Fruit fly (Drosophila melanogaster) ovary, adult (tissue): Measurements from ENCODE around the gene CG11444.

ENCODE experiments used
- CG17801 ChIP-seq: fragments of 200-800 bp; optimal IDR thresholded peaks from 2 replicates; lab custom pipeline; 2019; ENCODE audit warnings: missing biosample characterization, mild to moderate bottlenecking, missing genetic modification characterization, moderate library complexity; ENCODE audit not compliant: partially characterized antibody

Gene CG11444

dm6 chrX:4553999-4554398, at the start of gene CG11444:
Gene CG11444 (minus strand): TSS chrX:4554398.
- peak; percentile 58 for TF ChIP-seq CG17801 (GFP tag; lab: Kevin White, UChicago)

dm6 chrX:4599897-4600469, 45.8 kb upstream of the CG11444 start:
- no peak for TF ChIP-seq CG17801 (GFP tag; lab: Kevin White, UChicago)

dm6 chrX:4596467-4597183, 42.4 kb upstream of the CG11444 start:
- no peak for TF ChIP-seq CG17801 (GFP tag; lab: Kevin White, UChicago)

- TF ChIP-seq CG17801 (GFP tag; lab: Kevin White, UChicago) = no peak
Observed at dm6 chrX:4592258-4592657, 38.1 kb upstream of the CG11444 start.

dm6 chrX:4590772-4591064, 36.5 kb upstream of the CG11444 start:
- TF ChIP-seq CG17801 (GFP tag; lab: Kevin White, UChicago) = peak; percentile 45

- peak; percentile 77 for TF ChIP-seq CG17801 (GFP tag; lab: Kevin White, UChicago)
Observed at dm6 chrX:4589951-4590771, 36.0 kb upstream of the CG11444 start.

dm6 chrX:4588981-4589380, 34.8 kb upstream of the CG11444 start:
- no peak for TF ChIP-seq CG17801 (GFP tag; lab: Kevin White, UChicago)

dm6 chrX:4587584-4587983, 33.4 kb upstream of the CG11444 start:
- no peak for TF ChIP-seq CG17801 (GFP tag; lab: Kevin White, UChicago)

dm6 chrX:4582422-4582821, 28.2 kb upstream of the CG11444 start:
- no peak for TF ChIP-seq CG17801 (GFP tag; lab: Kevin White, UChicago)

- TF ChIP-seq CG17801 (GFP tag; lab: Kevin White, UChicago) = no peak
Observed at dm6 chrX:4581769-4582168, 27.6 kb upstream of the CG11444 start.

- no peak for TF ChIP-seq CG17801 (GFP tag; lab: Kevin White, UChicago)
Observed at dm6 chrX:4573971-4574370, 19.8 kb upstream of the CG11444 start.

- no peak for TF ChIP-seq CG17801 (GFP tag; lab: Kevin White, UChicago)
Observed at dm6 chrX:4571829-4572228, 17.6 kb upstream of the CG11444 start, which contains the start of gene CG12684. Gene CG12684 (minus strand): TSS chrX:4571929.

dm6 chrX:4564962-4565361, 10.8 kb upstream of the CG11444 start:
- TF ChIP-seq CG17801 (GFP tag; lab: Kevin White, UChicago) = no peak

dm6 chrX:4563980-4564379, 9.8 kb upstream of the CG11444 start:
- TF ChIP-seq CG17801 (GFP tag; lab: Kevin White, UChicago) = no peak

dm6 chrX:4560182-4560845, 6.1 kb upstream of the CG11444 start:
- no peak for TF ChIP-seq CG17801 (GFP tag; lab: Kevin White, UChicago)
